Fruit fly (Drosophila melanogaster) whole organism, embryonic: ENCODE measurements around the gene papi.

Experiments
- CG1024 ChIP-seq: fragments of 200-800 bp; sonication (Bioruptor generic); IDR thresholded peaks from 2 replicates; pipeline ENCODE4 v1.3.6; 2022; ENCODE audit warnings: missing biosample characterization, missing genetic modification characterization
- CG10462 ChIP-seq: fragments of 200-800 bp; sonication (Bioruptor generic); optimal IDR thresholded peaks from 2 replicates; lab custom pipeline; 2016; ENCODE audit warnings: missing biosample characterization, missing genetic modification characterization
- CG12104 ChIP-seq: fragments of 200-800 bp; sonication (Bioruptor generic); optimal IDR thresholded peaks from 3 replicates; lab custom pipeline; 2016; ENCODE audit warnings: missing biosample characterization, missing genetic modification characterization
- CG12942 ChIP-seq: fragments of 200-800 bp; sonication (Bioruptor generic); optimal IDR thresholded peaks from 3 replicates; lab custom pipeline; 2016; ENCODE audit warnings: missing biosample characterization, missing genetic modification characterization
- CG13296 ChIP-seq: fragments of 200-800 bp; sonication (Bioruptor generic); optimal IDR thresholded peaks from 3 replicates; lab custom pipeline; 2018; ENCODE audit warnings: missing biosample characterization, mild to moderate bottlenecking, missing genetic modification characterization
- CG15011 ChIP-seq: fragments of 200-800 bp; sonication (Bioruptor generic); optimal IDR thresholded peaks from 3 replicates; lab custom pipeline; 2018; ENCODE audit warnings: missing biosample characterization, mild to moderate bottlenecking, missing genetic modification characterization
- CG15269 ChIP-seq: fragments of 200-800 bp; sonication (Bioruptor generic); optimal IDR thresholded peaks from 2 replicates; lab custom pipeline; 2018; ENCODE audit warnings: missing biosample characterization, mild to moderate bottlenecking, missing genetic modification characterization, moderate library complexity
- CG15479 ChIP-seq: fragments of 200-800 bp; sonication (Bioruptor generic); optimal IDR thresholded peaks from 3 replicates; lab custom pipeline; 2019; ENCODE audit warnings: missing biosample characterization, mild to moderate bottlenecking, missing genetic modification characterization, moderate library complexity
- CG1647 ChIP-seq: fragments of 200-800 bp; sonication (Bioruptor generic); optimal IDR thresholded peaks from 3 replicates; lab custom pipeline; 2016; ENCODE audit warnings: missing biosample characterization, missing genetic modification characterization
- CG16779 ChIP-seq: fragments of 200-800 bp; sonication (Bioruptor generic); IDR thresholded peaks from 2 replicates; pipeline ENCODE4 v1.3.6; 2022; ENCODE audit warnings: missing biosample characterization, missing genetic modification characterization
- CG16815 ChIP-seq: fragments of 200-800 bp; sonication (Bioruptor generic); optimal IDR thresholded peaks from 3 replicates; lab custom pipeline; 2017; ENCODE audit warnings: missing biosample characterization, mild to moderate bottlenecking, missing genetic modification characterization
- CG30403 ChIP-seq: fragments of 200-800 bp; sonication (Bioruptor generic); optimal IDR thresholded peaks from 3 replicates; lab custom pipeline; 2016; ENCODE audit warnings: missing biosample characterization, missing genetic modification characterization
- CG3838 ChIP-seq: fragments of 200-800 bp; sonication (Bioruptor generic); optimal IDR thresholded peaks from 3 replicates; lab custom pipeline; 2016; ENCODE audit warnings: missing biosample characterization, missing genetic modification characterization
- CG4328 ChIP-seq: fragments of 200-800 bp; sonication (Bioruptor generic); optimal IDR thresholded peaks from 3 replicates; lab custom pipeline; 2017; ENCODE audit warnings: missing biosample characterization, missing genetic modification reagents, missing genetic modification characterization
- CG5953 ChIP-seq: fragments of 200-800 bp; sonication (Bioruptor generic); IDR thresholded peaks from 2 replicates; pipeline ENCODE4 v1.3.6; 2022; ENCODE audit warnings: missing biosample characterization, missing genetic modification characterization
- CG7745 ChIP-seq: fragments of 200-800 bp; sonication (Bioruptor generic); optimal IDR thresholded peaks from 2 replicates; lab custom pipeline; 2018; ENCODE audit warnings: missing biosample characterization, mild to moderate bottlenecking, missing genetic modification characterization, moderate library complexity
- CG7928 ChIP-seq: fragments of 200-800 bp; sonication (Bioruptor generic); optimal IDR thresholded peaks from 2 replicates; lab custom pipeline; 2017; ENCODE audit warnings: missing biosample characterization, mild to moderate bottlenecking, missing genetic modification characterization
- CG7963 ChIP-seq: fragments of 200-800 bp; sonication (Bioruptor generic); IDR thresholded peaks from 3 replicates; pipeline ENCODE4 v1.3.6; 2022; ENCODE audit warnings: missing biosample characterization, missing genetic modification characterization; ENCODE audit not compliant: partially characterized antibody
- CG8281 ChIP-seq: fragments of 200-800 bp; sonication (Bioruptor generic); optimal IDR thresholded peaks from 2 replicates; lab custom pipeline; 2018; ENCODE audit warnings: missing biosample characterization, mild to moderate bottlenecking, missing genetic modification characterization, moderate library complexity
- CG9876 ChIP-seq: fragments of 200-800 bp; sonication (Bioruptor generic); optimal IDR thresholded peaks from 2 replicates; lab custom pipeline; 2016; ENCODE audit warnings: missing biosample characterization, missing genetic modification characterization
- CoRest ChIP-seq: fragments of 200-800 bp; sonication (Bioruptor generic); optimal IDR thresholded peaks from 3 replicates; lab custom pipeline; 2018; ENCODE audit warnings: missing biosample characterization, mild to moderate bottlenecking, missing genetic modification characterization, moderate library complexity
- Dp ChIP-seq: fragments of 200-800 bp; sonication (Bioruptor generic); optimal IDR thresholded peaks from 2 replicates; lab custom pipeline; 2018; ENCODE audit warnings: missing biosample characterization, mild to moderate bottlenecking, missing genetic modification characterization, moderate library complexity
- Hand ChIP-seq: fragments of 200-800 bp; sonication (Bioruptor generic); optimal IDR thresholded peaks from 2 replicates; lab custom pipeline; 2017; ENCODE audit warnings: mild to moderate bottlenecking, missing biosample characterization, missing genetic modification reagents, missing genetic modification characterization
- HmgZ ChIP-seq: fragments of 200-800 bp; sonication (Bioruptor generic); optimal IDR thresholded peaks from 2 replicates; lab custom pipeline; 2018; ENCODE audit warnings: missing biosample characterization, mild to moderate bottlenecking, missing genetic modification characterization
- Kr ChIP-seq: fragments of 200-800 bp; sonication (Bioruptor generic); optimal IDR thresholded peaks from 2 replicates; lab custom pipeline; 2017; ENCODE audit warnings: missing biosample characterization, mild to moderate bottlenecking, missing genetic modification characterization
- Tbp ChIP-seq: fragments of >200 bp; optimal IDR thresholded peaks from 2 replicates; lab custom pipeline; 2018; ENCODE audit warnings: missing biosample characterization, missing genetic modification characterization
- Usf ChIP-seq: fragments of 200-800 bp; sonication (Bioruptor generic); optimal IDR thresholded peaks from 2 replicates; lab custom pipeline; 2017; ENCODE audit warnings: missing genotype, missing biosample characterization, missing genetic modification characterization
- abd-A ChIP-seq: fragments of 200-800 bp; sonication (Bioruptor generic); optimal IDR thresholded peaks from 3 replicates; lab custom pipeline; 2019; ENCODE audit warnings: missing biosample characterization, mild to moderate bottlenecking, missing genetic modification characterization, moderate library complexity
- ase ChIP-seq: fragments of 200-800 bp; sonication (Bioruptor generic); IDR thresholded peaks from 3 replicates; pipeline ENCODE4 v1.3.6; 2022; ENCODE audit warnings: missing biosample characterization, missing genetic modification characterization
- ash1 ChIP-seq: fragments of 200-800 bp; sonication (Bioruptor generic); optimal IDR thresholded peaks from 2 replicates; lab custom pipeline; 2018; ENCODE audit warnings: missing biosample characterization, mild to moderate bottlenecking, missing genetic modification characterization
- bab2 ChIP-seq: fragments of 200-800 bp; sonication (Bioruptor generic); optimal IDR thresholded peaks from 2 replicates; lab custom pipeline; 2016; ENCODE audit warnings: missing biosample characterization, missing genetic modification characterization
- ci ChIP-seq: fragments of 200-800 bp; sonication (Bioruptor generic); IDR thresholded peaks from 3 replicates; pipeline ENCODE4 v1.3.6; 2022; ENCODE audit warnings: missing biosample characterization, missing genetic modification characterization
- croc ChIP-seq: fragments of 200-800 bp; sonication (Bioruptor generic); conservative IDR thresholded peaks from 3 replicates; pipeline ENCODE4 v1.3.6; 2022; ENCODE audit warnings: missing biosample characterization, missing genetic modification characterization
- dan ChIP-seq: fragments of 200-800 bp; sonication (Bioruptor generic); IDR thresholded peaks from 2 replicates; pipeline ENCODE4 v1.3.6; 2022; ENCODE audit warnings: missing biosample characterization, missing genetic modification characterization
- emc ChIP-seq: fragments of 200-800 bp; sonication (Bioruptor generic); optimal IDR thresholded peaks from 2 replicates; lab custom pipeline; 2016; ENCODE audit warnings: missing biosample characterization, missing genetic modification characterization
- gfzf ChIP-seq: fragments of 200-800 bp; sonication (Bioruptor generic); optimal IDR thresholded peaks from 2 replicates; lab custom pipeline; 2016; ENCODE audit warnings: missing biosample characterization, mild to moderate bottlenecking, missing genetic modification characterization, moderate library complexity
- gro ChIP-seq: fragments of 200-800 bp; sonication (Bioruptor generic); optimal IDR thresholded peaks from 2 replicates; lab custom pipeline; 2016; ENCODE audit warnings: missing biosample characterization, missing genetic modification characterization
- jing ChIP-seq: fragments of 200-800 bp; sonication (Bioruptor generic); optimal IDR thresholded peaks from 2 replicates; lab custom pipeline; 2018; ENCODE audit warnings: missing biosample characterization, mild to moderate bottlenecking, missing genetic modification characterization
- kay ChIP-seq: fragments of 200-800 bp; sonication (Bioruptor generic); optimal IDR thresholded peaks from 2 replicates; lab custom pipeline; 2016; ENCODE audit warnings: missing biosample characterization, missing genetic modification characterization
- klu ChIP-seq: fragments of 200-800 bp; sonication (Bioruptor generic); IDR thresholded peaks from 2 replicates; pipeline ENCODE4 v1.3.6; 2022; ENCODE audit warnings: missing biosample characterization, missing genetic modification characterization
- lilli ChIP-seq: fragments of 200-800 bp; sonication (Bioruptor generic); optimal IDR thresholded peaks from 3 replicates; lab custom pipeline; 2016; ENCODE audit warnings: missing biosample characterization, missing genetic modification characterization
- psq ChIP-seq: fragments of 200-800 bp; sonication (Bioruptor generic); optimal IDR thresholded peaks from 2 replicates; lab custom pipeline; 2017; ENCODE audit warnings: missing biosample characterization, missing genetic modification characterization
- sim ChIP-seq: fragments of 200-800 bp; sonication (Bioruptor generic); IDR thresholded peaks from 2 replicates; pipeline ENCODE4 v1.3.6; 2022; ENCODE audit warnings: missing biosample characterization, missing genetic modification characterization
- sna ChIP-seq: fragments of 200-800 bp; sonication (Bioruptor generic); IDR thresholded peaks from 2 replicates; pipeline ENCODE4 v1.3.6; 2022; ENCODE audit warnings: missing biosample characterization, missing genetic modification characterization; ENCODE audit not compliant: partially characterized antibody
- stwl ChIP-seq: fragments of 200-800 bp; sonication (Bioruptor generic); optimal IDR thresholded peaks from 3 replicates; lab custom pipeline; 2018; ENCODE audit warnings: missing biosample characterization, mild to moderate bottlenecking, missing genetic modification characterization, moderate library complexity
- tna ChIP-seq: fragments of 200-800 bp; sonication (Bioruptor generic); IDR thresholded peaks from 2 replicates; pipeline ENCODE4 v1.3.6; 2022; ENCODE audit warnings: missing biosample characterization, missing genetic modification characterization; ENCODE audit not compliant: partially characterized antibody
- toy ChIP-seq: fragments of 200-800 bp; sonication (Bioruptor generic); IDR thresholded peaks from 2 replicates; pipeline ENCODE4 v1.3.6; 2022; ENCODE audit warnings: missing biosample characterization, missing genetic modification characterization
- twi ChIP-seq: fragments of 200-800 bp; optimal IDR thresholded peaks from 2 replicates; lab custom pipeline; 2019; ENCODE audit warnings: missing biosample characterization, mild to moderate bottlenecking, missing genetic modification characterization, moderate library complexity
- wor ChIP-seq: fragments of 200-800 bp; sonication (Bioruptor generic); IDR thresholded peaks from 2 replicates; pipeline ENCODE4 v1.3.6; 2022; ENCODE audit warnings: missing biosample characterization, missing genetic modification characterization
- z ChIP-seq: fragments of 200-800 bp; sonication (Bioruptor generic); IDR thresholded peaks from 3 replicates; pipeline ENCODE4 v1.3.6; 2022; ENCODE audit warnings: missing biosample characterization, missing genetic modification characterization

papi gene

dm6 chr2L:2196590-2197474 is 23.7 kb upstream of the papi start (continued):
- TF ChIP-seq CG12942 (GFP tag; lab: Kevin White, UChicago) (peak; percentile 8), ase (no peak), CG15269 (peak; percentile 64), CG7745 (no peak), bab2 (GFP tag; lab: Kevin White, UChicago) (no peak), CG1024 (GFP tag; lab: Robert Waterston, UW) (no peak), tna (no peak), CG16815 (GFP tag; lab: Kevin White, UChicago) (peak; percentile 50), CG12104 (GFP tag; lab: Kevin White, UChicago) (no peak), klu (GFP tag; lab: Robert Waterston, UW) (no peak), gfzf (no peak), sna (no peak), twi (tag; lab: Kevin White, UChicago) (peak; percentile 99), CoRest (tag; lab: Kevin White, UChicago) (peak; percentile 67), dan (GFP tag; lab: Robert Waterston, UW) (no peak), croc (no peak), CG1647 (GFP tag; lab: Kevin White, UChicago) (no peak), CG9876 (no peak), Usf (GFP tag; lab: Kevin White, UChicago) (peak; percentile 68), CG8281 (tag; lab: Kevin White, UChicago) (peak; percentile 14), toy (GFP tag; lab: Robert Waterston, UW) (no peak), CG4328 (peak; percentile 74), Kr (GFP tag; lab: Kevin White, UChicago) (peak; percentile 49), abd-A (tag; lab: Kevin White, UChicago) (peak; percentile 98), CG13296 (GFP tag; lab: Kevin White, UChicago) (peak; percentile 84), lilli (GFP tag; lab: Kevin White, UChicago) (peak; percentile 59), CG15011 (GFP tag; lab: Kevin White, UChicago) (peak; percentile 53), stwl (tag; lab: Kevin White, UChicago) (peak; percentile 18), gro (peak; percentile 56), ci (GFP tag; lab: Robert Waterston, UW) (no peak), sim (GFP tag; lab: Robert Waterston, UW) (no peak), CG16779 (GFP tag; lab: Robert Waterston, UW) (no peak), CG7963 (GFP tag; lab: Robert Waterston, UW) (no peak), wor (no peak), kay (no peak), jing (GFP tag; lab: Kevin White, UChicago) (no peak), Hand (peak; percentile 61), emc (GFP tag; lab: Kevin White, UChicago) (no peak), CG7928 (GFP tag; lab: Kevin White, UChicago) (peak; percentile 4), HmgZ (peak; percentile 86), CG3838 (GFP tag; lab: Kevin White, UChicago) (peak; percentile 100), CG30403 (GFP tag; lab: Kevin White, UChicago) (peak; percentile 74), z (GFP tag; lab: Robert Waterston, UW) (no peak), ash1 (GFP tag; lab: Kevin White, UChicago) (peak; percentile 5), CG10462 (GFP tag; lab: Kevin White, UChicago) (no peak), Tbp (GFP tag; lab: Kevin White, UChicago) (no peak), CG15479 (GFP tag; lab: Kevin White, UChicago) (peak; percentile 87), Dp (GFP tag; lab: Kevin White, UChicago) (peak; percentile 31), psq (GFP tag; lab: Kevin White, UChicago) (no peak), CG5953 (GFP tag; lab: Robert Waterston, UW) (no peak)
